Worm (Caenorhabditis elegans): Measurements from ENCODE around the gene F44E5.1.
A peak's percentile ranks its signal among the peaks of the same experiment; 100 is the strongest.

Gene F44E5.1

ce11 chrII:11728545-11729105 lies 45.7 kb downstream of the F44E5.1 start, which contains the start of gene alh-8 (continued):
- no peak for TF ChIP-seq skn-1 (tag; optimal IDR thresholded peaks at IDR 0.05)
- no peak for TF ChIP-seq aly-2 (tag; optimal IDR thresholded peaks at IDR 0.05)
- no peak for TF ChIP-seq nhr-43 (tag; optimal IDR thresholded peaks at IDR 0.05; ENCODE audit: poor library complexity, severe bottlenecking)
- no peak for TF ChIP-seq nhr-28 (tag; optimal IDR thresholded peaks at IDR 0.05)
- no peak for TF ChIP-seq ztf-11 (tag; optimal IDR thresholded peaks at IDR 0.05)
- no peak for TF ChIP-seq nhr-11 (tag; optimal IDR thresholded peaks at IDR 0.05)
- no peak for TF ChIP-seq hmg-11 (tag; optimal IDR thresholded peaks at IDR 0.05)
- no peak for TF ChIP-seq lsy-12 (tag; optimal IDR thresholded peaks at IDR 0.05)
- TF ChIP-seq egl-5 (tag; optimal IDR thresholded peaks at IDR 0.05) = no peak
- TF ChIP-seq lin-39 (tag; optimal IDR thresholded peaks at IDR 0.05) = peak; percentile 31
- no peak for TF ChIP-seq ceh-28 (tag; optimal IDR thresholded peaks at IDR 0.05)
- no peak for TF ChIP-seq daf-12 (tag; optimal IDR thresholded peaks at IDR 0.05)
- TF ChIP-seq fos-1 (tag; optimal IDR thresholded peaks at IDR 0.05) = no peak
- peak; percentile 92 for TF ChIP-seq mdl-1 (tag; optimal IDR thresholded peaks at IDR 0.05)
- no peak for TF ChIP-seq zag-1 (tag; optimal IDR thresholded peaks at IDR 0.05)
- TF ChIP-seq elt-1 (tag; optimal IDR thresholded peaks at IDR 0.05) = no peak
- TF ChIP-seq fkh-2 (tag; optimal IDR thresholded peaks at IDR 0.05) = no peak

ce11 chrII:11727438-11727837 lies 46.9 kb downstream of the F44E5.1 start:
- no peak for TF ChIP-seq lin-39 (tag; optimal IDR thresholded peaks at IDR 0.05)

DNA sequence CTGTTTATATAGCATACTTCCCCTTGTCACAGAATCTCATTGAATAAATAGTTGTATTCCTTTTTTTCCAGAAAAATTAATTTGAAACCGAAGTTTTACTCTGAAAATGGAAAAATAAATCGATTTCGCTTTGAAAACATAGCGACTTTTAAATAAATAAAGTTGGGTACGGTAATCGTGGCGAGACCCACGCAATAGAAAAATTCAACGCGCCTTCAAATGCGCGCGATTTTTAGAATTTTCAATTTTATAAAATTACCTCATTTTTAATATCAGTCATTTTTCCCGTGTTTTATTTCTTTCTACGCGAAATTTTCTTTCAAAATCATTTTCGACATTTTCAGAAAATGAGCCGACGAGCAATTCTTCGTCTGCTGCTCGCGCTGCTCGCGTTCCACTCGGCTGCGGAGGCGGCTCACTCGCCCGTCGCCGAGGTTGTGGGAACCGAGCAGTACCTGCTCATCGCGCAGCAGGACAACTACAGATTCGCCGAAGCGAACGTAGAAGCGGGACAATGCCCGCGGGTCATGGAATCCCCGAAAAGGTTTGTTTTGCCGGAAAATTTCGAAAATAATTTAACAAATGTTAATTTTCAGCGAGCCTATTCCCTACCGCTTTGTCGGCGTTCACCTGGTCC lies 47.8 kb downstream of the F44E5.1 start, which contains the start of gene F13D12.5:
F13D12.5 (plus strand) TSS at position 345 of the 637 bp plus-strand sequence.
- TF ChIP-seq nhr-23 (tag; optimal IDR thresholded peaks at IDR 0.05) = no peak
- TF ChIP-seq jun-1 (tag; optimal IDR thresholded peaks at IDR 0.05) = no peak
- no peak for TF ChIP-seq nhr-11 (tag; optimal IDR thresholded peaks at IDR 0.05)

DNA sequence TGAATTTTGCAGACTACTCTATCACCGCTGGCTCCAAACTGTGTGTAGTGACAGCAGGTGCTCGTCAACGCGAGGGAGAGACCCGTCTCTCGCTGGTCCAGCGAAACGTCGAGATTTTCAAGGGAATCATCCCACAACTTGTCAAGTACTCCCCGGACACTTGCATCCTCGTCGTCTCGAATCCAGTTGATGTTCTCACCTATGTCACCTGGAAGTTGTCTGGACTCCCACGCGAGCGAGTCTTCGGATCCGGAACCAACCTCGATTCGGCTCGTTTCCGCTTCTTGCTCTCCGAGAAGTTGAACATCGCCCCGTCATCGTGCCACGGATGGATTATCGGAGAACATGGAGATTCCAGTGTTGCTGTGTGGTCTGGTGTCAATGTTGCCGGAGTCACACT lies 48.7 kb downstream of the F44E5.1 start:
- TF ChIP-seq elt-3 (tag; optimal IDR thresholded peaks at IDR 0.05) (no peak), ama-1 (optimal IDR thresholded peaks at IDR 0.05) (no peak), fkh-2 (tag; optimal IDR thresholded peaks at IDR 0.05) (no peak), ZK546.5 (tag; optimal IDR thresholded peaks at IDR 0.05) (no peak), pha-4 (tag; optimal IDR thresholded peaks at IDR 0.05) (no peak), ceh-16 (tag; optimal IDR thresholded peaks at IDR 0.05) (no peak), nfya-1 (tag; optimal IDR thresholded peaks at IDR 0.05; ENCODE audit: insufficient read depth) (no peak), mml-1 (tag; optimal IDR thresholded peaks at IDR 0.05) (no peak), ztf-11 (tag; optimal IDR thresholded peaks at IDR 0.05) (no peak), skn-1 (tag; optimal IDR thresholded peaks at IDR 0.05) (no peak), nhr-25 (tag; optimal IDR thresholded peaks at IDR 0.05) (no peak), nhr-28 (tag; optimal IDR thresholded peaks at IDR 0.05) (no peak), tbx-2 (tag; optimal IDR thresholded peaks at IDR 0.05) (no peak), ztf-4 (tag; optimal IDR thresholded peaks at IDR 0.05) (no peak), unc-39 (tag; optimal IDR thresholded peaks at IDR 0.05) (no peak), zag-1 (tag; optimal IDR thresholded peaks at IDR 0.05) (no peak), ceh-9 (tag; optimal IDR thresholded peaks at IDR 0.05) (no peak), lsy-12 (tag; optimal IDR thresholded peaks at IDR 0.05) (no peak)

DNA sequence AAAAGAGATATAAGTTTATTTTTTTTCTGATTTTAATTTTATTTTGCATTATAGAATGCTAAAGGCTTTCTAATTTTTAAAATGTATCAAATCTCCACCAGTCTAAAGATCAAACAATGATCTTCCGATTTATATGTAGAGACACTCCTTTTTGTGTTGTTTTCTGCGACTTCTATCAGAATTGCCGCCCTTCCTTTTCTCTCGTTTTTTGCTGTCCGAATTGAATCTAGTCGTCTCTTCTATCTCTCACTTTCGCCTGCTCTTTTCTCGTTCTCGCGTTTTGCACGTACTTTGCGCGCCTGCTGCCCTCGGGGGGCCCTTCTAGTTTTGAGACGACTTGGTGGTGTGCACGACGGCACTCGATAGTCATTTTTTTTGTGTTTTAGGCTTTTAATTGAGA lies 50.0 kb downstream of the F44E5.1 start:
- TF ChIP-seq daf-12 (tag; optimal IDR thresholded peaks at IDR 0.05) (no peak), ceh-28 (tag; optimal IDR thresholded peaks at IDR 0.05) (no peak), mdl-1 (tag; optimal IDR thresholded peaks at IDR 0.05) (no peak), fkh-10 (GFP tag; optimal IDR thresholded peaks at IDR 0.05) (peak; percentile 51), snpc-4 (tag; optimal IDR thresholded peaks at IDR 0.05) (no peak), jun-1 (tag; optimal IDR thresholded peaks at IDR 0.05) (no peak), lin-39 (tag; optimal IDR thresholded peaks at IDR 0.05) (peak; percentile 75), nfya-1 (tag; optimal IDR thresholded peaks at IDR 0.05; ENCODE audit: insufficient read depth) (peak; percentile 68), pha-4 (tag; optimal IDR thresholded peaks at IDR 0.05) (peak; percentile 15), ceh-16 (tag; optimal IDR thresholded peaks at IDR 0.05) (no peak), pqm-1 (tag; optimal IDR thresholded peaks at IDR 0.05) (no peak), hmg-11 (tag; optimal IDR thresholded peaks at IDR 0.05) (peak; percentile 26), ztf-11 (tag; optimal IDR thresholded peaks at IDR 0.05) (no peak), lin-15B (tag; optimal IDR thresholded peaks at IDR 0.05) (peak; percentile 20), nhr-11 (tag; optimal IDR thresholded peaks at IDR 0.05) (no peak)
